Worm (Caenorhabditis elegans): ENCODE data around the gene T22C8.6.

ce11 chrII:8599214-8599613 is 30.9 kb downstream of the T22C8.6 start, which contains the start of gene F28C6.5:
- no peak for TF ChIP-seq egl-27 (tag; optimal IDR thresholded peaks at IDR 0.05)
- TF ChIP-seq lsy-2 (tag; optimal IDR thresholded peaks at IDR 0.05) = no peak

Data from whole organism, L2 larva.